Fruit fly (Drosophila melanogaster) whole organism, embryonic: ENCODE data around the gene CG8379.
A peak's percentile ranks its signal among the peaks of the same experiment; 100 is the strongest.

Experiments used
- CG10209 ChIP-seq: fragments of 200-800 bp; sonication (Bioruptor generic); optimal IDR thresholded peaks from 3 replicates; lab custom pipeline; 2017; ENCODE audit warnings: missing biosample characterization, mild to moderate bottlenecking, missing genetic modification characterization, missing genetic modification reagents
- CG10274 ChIP-seq: fragments of 200-800 bp; sonication (Bioruptor generic); optimal IDR thresholded peaks from 3 replicates; lab custom pipeline; 2017; ENCODE audit warnings: missing biosample characterization, mild to moderate bottlenecking, missing genetic modification characterization
- CG12219 ChIP-seq: fragments of 200-800 bp; sonication (Bioruptor generic); optimal IDR thresholded peaks from 3 replicates; lab custom pipeline; 2018; ENCODE audit warnings: missing biosample characterization, mild to moderate bottlenecking, missing genetic modification characterization
- CG12942 ChIP-seq: fragments of 200-800 bp; sonication (Bioruptor generic); optimal IDR thresholded peaks from 3 replicates; lab custom pipeline; 2016; ENCODE audit warnings: missing biosample characterization, missing genetic modification characterization
- CG14667 ChIP-seq: fragments of 200-800 bp; sonication (Bioruptor generic); IDR thresholded peaks from 2 replicates; pipeline ENCODE4 v1.3.6; 2022; ENCODE audit warnings: missing biosample characterization, missing genetic modification characterization
- CG14860 ChIP-seq: fragments of 200-800 bp; sonication (Bioruptor generic); IDR thresholded peaks from 3 replicates; pipeline ENCODE4 v1.3.6; 2022; ENCODE audit warnings: missing biosample characterization, missing genetic modification characterization; ENCODE audit not compliant: partially characterized antibody
- CG17612 ChIP-seq: fragments of 200-800 bp; sonication (Bioruptor generic); IDR thresholded peaks from 2 replicates; pipeline ENCODE4 v1.3.6; 2022; ENCODE audit warnings: missing biosample characterization, missing genetic modification characterization
- CG18011 ChIP-seq: fragments of 200-800 bp; sonication (Bioruptor generic); optimal IDR thresholded peaks from 2 replicates; lab custom pipeline; 2017; ENCODE audit warnings: missing biosample characterization, missing genetic modification characterization, mild to moderate bottlenecking, moderate library complexity, missing genotype
- CG31441 ChIP-seq: fragments of 200-800 bp; sonication (Bioruptor generic); IDR thresholded peaks from 2 replicates; pipeline ENCODE4 v1.3.6; 2022; ENCODE audit warnings: missing biosample characterization, missing genetic modification characterization
- CG4730 ChIP-seq: fragments of 200-800 bp; sonication (Bioruptor generic); IDR thresholded peaks from 2 replicates; pipeline ENCODE4 v1.3.6; 2022; ENCODE audit warnings: missing biosample characterization, missing genetic modification characterization
- CG7357 ChIP-seq: fragments of 200-800 bp; sonication (Bioruptor generic); IDR thresholded peaks from 3 replicates; pipeline ENCODE4 v1.3.6; 2022; ENCODE audit warnings: missing biosample characterization, missing genetic modification characterization
- CG8478 ChIP-seq: fragments of >200 bp; optimal IDR thresholded peaks from 2 replicates; lab custom pipeline; 2018
- E2f1 ChIP-seq: fragments of 200-800 bp; sonication (Bioruptor generic); IDR thresholded peaks from 2 replicates; pipeline ENCODE4 v1.3.6; 2022; ENCODE audit warnings: missing biosample characterization, missing genetic modification characterization
- ERR ChIP-seq: fragments of 200-800 bp; sonication (Bioruptor generic); optimal IDR thresholded peaks from 2 replicates; lab custom pipeline; 2016; ENCODE audit warnings: missing biosample characterization, missing genetic modification characterization
- HLH3B ChIP-seq: fragments of 200-800 bp; sonication (Bioruptor generic); IDR thresholded peaks from 2 replicates; pipeline ENCODE4 v1.3.6; 2022; ENCODE audit warnings: missing biosample characterization, missing genetic modification characterization
- HLHmδ ChIP-seq: fragments of 200-800 bp; sonication (Bioruptor generic); optimal IDR thresholded peaks from 2 replicates; lab custom pipeline; 2018; ENCODE audit warnings: missing biosample characterization, mild to moderate bottlenecking, missing genetic modification characterization, moderate library complexity
- Hand ChIP-seq: fragments of 200-800 bp; sonication (Bioruptor generic); optimal IDR thresholded peaks from 2 replicates; lab custom pipeline; 2017; ENCODE audit warnings: mild to moderate bottlenecking, missing biosample characterization, missing genetic modification reagents, missing genetic modification characterization
- Hmx ChIP-seq: fragments of 200-800 bp; sonication (Bioruptor generic); optimal IDR thresholded peaks from 2 replicates; lab custom pipeline; 2016; ENCODE audit warnings: missing biosample characterization, missing genetic modification characterization
- Hr51 ChIP-seq, 2 experiments: fragments of 200-800 bp; sonication (Bioruptor generic); optimal IDR thresholded peaks; 2 replicates in 1 of 2; 3 replicates in 1 of 2; lab custom pipeline; 2016 to 2018; ENCODE audit warnings: missing biosample characterization in 2 of 2, missing genetic modification characterization in 2 of 2, mild to moderate bottlenecking in 1 of 2, moderate library complexity in 1 of 2
- Myb ChIP-seq: fragments of 200-800 bp; sonication (Bioruptor generic); optimal IDR thresholded peaks from 2 replicates; lab custom pipeline; 2016; ENCODE audit warnings: missing biosample characterization, missing genetic modification characterization
- Nf-YA ChIP-seq: fragments of 200-800 bp; sonication (Bioruptor generic); IDR thresholded peaks from 2 replicates; pipeline ENCODE4 v1.3.6; 2022; ENCODE audit warnings: missing biosample characterization, missing genetic modification characterization
- Sry-δ ChIP-seq: fragments of 200-800 bp; sonication (Bioruptor generic); optimal IDR thresholded peaks from 2 replicates; lab custom pipeline; 2016; ENCODE audit warnings: missing biosample characterization, missing genetic modification characterization
- Tbp ChIP-seq: fragments of >200 bp; optimal IDR thresholded peaks from 2 replicates; lab custom pipeline; 2018; ENCODE audit warnings: missing biosample characterization, missing genetic modification characterization
- Xbp1 ChIP-seq: fragments of 200-800 bp; sonication (Bioruptor generic); optimal IDR thresholded peaks from 3 replicates; lab custom pipeline; 2016; ENCODE audit warnings: missing biosample characterization, mild to moderate bottlenecking, missing genetic modification characterization
- al ChIP-seq: fragments of 200-800 bp; sonication (Bioruptor generic); IDR thresholded peaks from 2 replicates; pipeline ENCODE4 v1.3.6; 2022; ENCODE audit warnings: missing biosample characterization, missing genetic modification characterization
- br ChIP-seq: fragments of >200 bp; optimal IDR thresholded peaks from 2 replicates; lab custom pipeline; 2017
- btn ChIP-seq: fragments of 200-800 bp; sonication (Bioruptor generic); optimal IDR thresholded peaks from 2 replicates; lab custom pipeline; 2016; ENCODE audit warnings: missing biosample characterization, missing genetic modification characterization
- cad ChIP-seq: fragments of >200 bp; optimal IDR thresholded peaks from 2 replicates; lab custom pipeline; 2017; ENCODE audit warnings: missing biosample characterization, missing genetic modification characterization
- dan ChIP-seq: fragments of 200-800 bp; sonication (Bioruptor generic); IDR thresholded peaks from 2 replicates; pipeline ENCODE4 v1.3.6; 2022; ENCODE audit warnings: missing biosample characterization, missing genetic modification characterization
- dati ChIP-seq: fragments of 200-800 bp; sonication (Bioruptor generic); IDR thresholded peaks from 2 replicates; pipeline ENCODE4 v1.3.6; 2022; ENCODE audit warnings: missing biosample characterization, missing genetic modification characterization
- dysf ChIP-seq: fragments of 200-800 bp; sonication (Bioruptor generic); IDR thresholded peaks from 3 replicates; pipeline ENCODE4 v1.3.6; 2022; ENCODE audit warnings: missing biosample characterization, missing genetic modification characterization
- emc ChIP-seq: fragments of 200-800 bp; sonication (Bioruptor generic); optimal IDR thresholded peaks from 2 replicates; lab custom pipeline; 2016; ENCODE audit warnings: missing biosample characterization, missing genetic modification characterization
- exex ChIP-seq: fragments of 200-800 bp; sonication (Bioruptor generic); optimal IDR thresholded peaks from 4 replicates; lab custom pipeline; 2018; ENCODE audit warnings: missing biosample characterization, mild to moderate bottlenecking, missing genetic modification characterization, moderate library complexity
- gfzf ChIP-seq: fragments of 200-800 bp; sonication (Bioruptor generic); optimal IDR thresholded peaks from 2 replicates; lab custom pipeline; 2016; ENCODE audit warnings: missing biosample characterization, mild to moderate bottlenecking, missing genetic modification characterization, moderate library complexity
- gro ChIP-seq: fragments of 200-800 bp; sonication (Bioruptor generic); optimal IDR thresholded peaks from 2 replicates; lab custom pipeline; 2016; ENCODE audit warnings: missing biosample characterization, missing genetic modification characterization
- gt ChIP-seq: fragments of 200-800 bp; sonication (Bioruptor generic); IDR thresholded peaks from 2 replicates; pipeline ENCODE4 v1.3.6; 2022; ENCODE audit warnings: missing biosample characterization, missing genetic modification characterization
- ham ChIP-seq: fragments of 200-800 bp; sonication (Bioruptor generic); IDR thresholded peaks from 2 replicates; pipeline ENCODE4 v1.3.6; 2022; ENCODE audit warnings: missing biosample characterization, missing genetic modification characterization
- hb ChIP-seq: fragments of 200-800 bp; sonication (Bioruptor generic); IDR thresholded peaks from 3 replicates; pipeline ENCODE4 v1.3.6; 2022; ENCODE audit warnings: missing biosample characterization, missing genetic modification characterization; ENCODE audit not compliant: partially characterized antibody
- kay ChIP-seq: fragments of 200-800 bp; sonication (Bioruptor generic); optimal IDR thresholded peaks from 2 replicates; lab custom pipeline; 2016; ENCODE audit warnings: missing biosample characterization, missing genetic modification characterization
- ken ChIP-seq: fragments of 200-800 bp; sonication (Bioruptor generic); IDR thresholded peaks from 3 replicates; pipeline ENCODE4 v1.3.6; 2022; ENCODE audit warnings: missing biosample characterization, missing genetic modification characterization
- lab ChIP-seq: fragments of 200-800 bp; sonication (Bioruptor generic); optimal IDR thresholded peaks from 3 replicates; lab custom pipeline; 2017; ENCODE audit warnings: missing biosample characterization, missing genetic modification characterization, mild to moderate bottlenecking, moderate library complexity, missing genetic modification reagents
- oc ChIP-seq: fragments of 200-800 bp; sonication (Bioruptor generic); optimal IDR thresholded peaks from 2 replicates; lab custom pipeline; 2018; ENCODE audit warnings: missing biosample characterization, mild to moderate bottlenecking, missing genetic modification characterization, moderate library complexity
- odd ChIP-seq: fragments of 200-800 bp; sonication (Bioruptor generic); optimal IDR thresholded peaks from 2 replicates; lab custom pipeline; 2017; ENCODE audit warnings: missing biosample characterization, mild to moderate bottlenecking, missing genetic modification characterization
- p53 ChIP-seq: fragments of 200-800 bp; sonication (Bioruptor generic); optimal IDR thresholded peaks from 2 replicates; lab custom pipeline; 2016; ENCODE audit warnings: missing biosample characterization, missing genetic modification characterization
- prd ChIP-seq, 3 experiments: fragments of >200 bp in 2 of 3; fragments of 200-800 bp in 1 of 3; sonication (Bioruptor generic) in 1 of 3; optimal IDR thresholded peaks in 2 of 3; IDR thresholded peaks in 1 of 3; 2 replicates in 2 of 3; 3 replicates in 1 of 3; pipeline versions ENCODE4 v1.3.6 to Lab custom; 2017 to 2022; ENCODE audit warnings: missing biosample characterization in 1 of 3, missing genetic modification characterization in 1 of 3
- slp2 ChIP-seq: fragments of 200-800 bp; sonication (Bioruptor generic); optimal IDR thresholded peaks from 2 replicates; lab custom pipeline; 2016; ENCODE audit warnings: missing biosample characterization, missing genetic modification characterization
- sna ChIP-seq: fragments of 200-800 bp; sonication (Bioruptor generic); IDR thresholded peaks from 2 replicates; pipeline ENCODE4 v1.3.6; 2022; ENCODE audit warnings: missing biosample characterization, missing genetic modification characterization; ENCODE audit not compliant: partially characterized antibody
- stc ChIP-seq: fragments of 200-800 bp; sonication (Bioruptor generic); IDR thresholded peaks from 2 replicates; pipeline ENCODE4 v1.3.6; 2022; ENCODE audit warnings: missing biosample characterization, missing genetic modification characterization
- sug ChIP-seq: fragments of 200-800 bp; optimal IDR thresholded peaks from 2 replicates; lab custom pipeline; 2019; ENCODE audit warnings: missing biosample characterization, mild to moderate bottlenecking, missing genetic modification characterization, moderate library complexity

Gene CG8379

DNA sequence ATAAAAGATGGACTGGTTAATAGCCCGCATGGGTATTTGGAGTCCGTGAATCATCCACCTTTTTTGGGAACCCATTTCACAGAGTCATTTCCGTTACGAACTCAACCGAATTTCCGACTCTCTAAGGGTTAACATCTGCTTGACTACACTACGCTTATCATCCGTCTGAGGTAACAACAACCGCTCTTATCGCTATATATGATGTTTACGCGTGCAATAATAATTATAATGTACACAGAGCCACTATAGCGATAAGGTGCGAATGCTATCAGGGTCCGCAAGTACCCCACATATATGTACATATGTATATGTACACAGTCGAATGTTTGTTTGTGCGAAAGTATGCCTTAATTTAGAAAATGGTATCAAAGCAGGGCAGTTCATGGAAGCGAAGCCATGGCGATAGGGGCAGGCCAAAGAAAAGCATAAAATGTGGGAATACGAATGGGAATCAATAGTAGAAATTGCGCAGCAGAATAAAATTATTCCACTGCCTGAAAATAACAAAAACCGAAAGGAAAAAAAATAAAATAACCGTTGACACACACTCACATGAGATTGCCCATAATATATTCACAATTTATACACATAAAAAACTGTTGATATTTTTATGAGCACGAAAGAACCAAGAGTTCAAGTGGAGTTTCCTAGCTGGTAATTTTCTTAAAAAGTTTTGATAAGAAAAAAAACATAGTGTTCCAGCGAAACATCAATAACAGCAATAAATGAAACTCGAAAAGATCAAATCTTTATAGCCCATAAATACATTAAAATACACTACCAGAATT is 13.6 kb upstream of the CG8379 start (continued):
- TF ChIP-seq CG10274 (GFP tag; lab: Kevin White, UChicago) (peak; percentile 30), emc (GFP tag; lab: Kevin White, UChicago) (peak; percentile 25), Hmx (no peak), CG8478 (lab: Kevin White, UChicago) (no peak), CG12942 (GFP tag; lab: Kevin White, UChicago) (peak; percentile 75), lab (GFP tag; lab: Kevin White, UChicago) (peak; percentile 95), Nf-YA (GFP tag; lab: Robert Waterston, UW) (peak; percentile 70), ham (GFP tag; lab: Robert Waterston, UW) (no peak), p53 (peak; percentile 62), Xbp1 (GFP tag; lab: Kevin White, UChicago) (peak; percentile 23), slp2 (GFP tag; lab: Kevin White, UChicago) (no peak), dati (peak; percentile 57; the same call in 1 of the 2 replicates), gfzf (GFP tag; lab: Kevin White, UChicago) (no peak), br (lab: Kevin White, UChicago) (no peak), gt (GFP tag; lab: Robert Waterston, UW) (no peak), dysf (peak; percentile 36; the same call in 2 of the 3 replicates), stc (GFP tag; lab: Robert Waterston, UW) (peak; percentile 64), Sry-δ (GFP tag; lab: Kevin White, UChicago) (peak; percentile 15), hb (no peak), CG12219 (GFP tag; lab: Kevin White, UChicago) (peak; percentile 90), HLH3B (GFP tag; lab: Robert Waterston, UW) (peak; percentile 74; the same call in 1 of the 2 replicates), dan (GFP tag; lab: Robert Waterston, UW) (no peak), CG31441 (GFP tag; lab: Robert Waterston, UW) (peak; percentile 14; the same call in 1 of the 2 replicates), Hr51 (GFP tag; optimal IDR thresholded peaks at IDR 0.05; lab: Kevin White, UChicago) (peak; percentile 57 to 78), ken (GFP tag; lab: Robert Waterston, UW) (peak; percentile 55; the same call in 1 of the 3 replicates), HLHmδ (GFP tag; lab: Kevin White, UChicago) (peak; percentile 96), sna (GFP tag; lab: Robert Waterston, UW) (no peak), ERR (GFP tag; lab: Kevin White, UChicago) (peak; percentile 75), CG18011 (GFP tag; lab: Kevin White, UChicago) (peak; percentile 59), CG17612 (no peak; the same call in 1 of the 2 replicates), oc (tag; lab: Kevin White, UChicago) (peak; percentile 87), sug (tag; lab: Kevin White, UChicago) (peak; percentile 96), E2f1 (GFP tag; lab: Robert Waterston, UW) (peak; percentile 49; the same call in 1 of the 2 replicates), al (peak; percentile 65), CG14667 (no peak), prd (optimal IDR thresholded peaks at IDR 0.05; lab: Kevin White, UChicago) (no peak), prd (GFP tag; IDR thresholded peaks at IDR 0.05; lab: Robert Waterston, UW) (peak; percentile 51; the same call in 2 of the 3 replicates), Myb (peak; percentile 37), gro (GFP tag; lab: Kevin White, UChicago) (peak; percentile 88), CG4730 (GFP tag; lab: Robert Waterston, UW) (peak; percentile 19; the same call in 1 of the 2 replicates), btn (GFP tag; lab: Kevin White, UChicago) (peak; percentile 80), CG10209 (peak; percentile 86), kay (GFP tag; lab: Kevin White, UChicago) (peak; percentile 43), CG14860 (GFP tag; lab: Robert Waterston, UW) (no peak), CG7357 (GFP tag; lab: Robert Waterston, UW) (peak; percentile 53; the same call in 2 of the 3 replicates), Hand (GFP tag; lab: Kevin White, UChicago) (peak; percentile 85), cad (GFP tag; lab: Kevin White, UChicago) (no peak), exex (tag; lab: Kevin White, UChicago) (peak; percentile 99), Tbp (GFP tag; lab: Kevin White, UChicago) (no peak), odd (GFP tag; lab: Kevin White, UChicago) (peak; percentile 94)
